Fruit fly (Drosophila melanogaster) whole organism, wandering third instar larva: ENCODE results near the gene AGO2.

Experiments
- Dif ChIP-seq: fragments of 200-275, 200-300 bp; sonication (Bioruptor generic); optimal IDR thresholded peaks from 2 replicates; lab custom pipeline; 2018; ENCODE audit warnings: missing biosample characterization, missing genetic modification characterization; ENCODE audit not compliant: partially characterized antibody
- Hr78 ChIP-seq: fragments of >200 bp; optimal IDR thresholded peaks from 2 replicates; lab custom pipeline; 2017; ENCODE audit warnings: missing biosample characterization, missing genetic modification characterization
- Jra ChIP-seq: sonication (Bioruptor generic); optimal IDR thresholded peaks from 2 replicates; lab custom pipeline; 2016; ENCODE audit warnings: missing biosample characterization, missing genetic modification characterization
- OdsH ChIP-seq: fragments of 200-800 bp; sonication (Bioruptor generic); optimal IDR thresholded peaks from 2 replicates; lab custom pipeline; 2016; ENCODE audit warnings: missing biosample characterization, mild to moderate bottlenecking, missing genetic modification characterization
- Rel ChIP-seq, 2 experiments: fragments of 200-800 bp; sonication (Bioruptor generic) in 1 of 2; optimal IDR thresholded peaks; 2 replicates in 1 of 2; 3 replicates in 1 of 2; lab custom pipeline; 2016 to 2019; ENCODE audit warnings: mild to moderate bottlenecking in 2 of 2, missing biosample characterization in 2 of 2, missing genetic modification characterization in 2 of 2, moderate library complexity in 1 of 2
- brk ChIP-seq: fragments of 200-800 bp; sonication (Bioruptor generic); optimal IDR thresholded peaks from 2 replicates; lab custom pipeline; 2016; ENCODE audit warnings: missing biosample characterization, mild to moderate bottlenecking, missing genetic modification characterization
- ey ChIP-seq: fragments of 200-800 bp; sonication (Bioruptor generic); optimal IDR thresholded peaks from 2 replicates; lab custom pipeline; 2016; ENCODE audit warnings: missing biosample characterization, missing genetic modification characterization
- jim ChIP-seq: fragments of 175-275, 200-325 bp; sonication (Bioruptor generic); optimal IDR thresholded peaks from 2 replicates; lab custom pipeline; 2016; ENCODE audit warnings: missing biosample characterization, mild to moderate bottlenecking, missing genetic modification characterization
- rgr ChIP-seq: fragments of 200-800 bp; sonication (Bioruptor generic); optimal IDR thresholded peaks from 3 replicates; lab custom pipeline; 2016; ENCODE audit warnings: missing biosample characterization, mild to moderate bottlenecking, missing genetic modification characterization
- sv ChIP-seq: fragments of 200-800 bp; sonication (Bioruptor generic); optimal IDR thresholded peaks from 3 replicates; lab custom pipeline; 2016; ENCODE audit warnings: missing biosample characterization, missing genetic modification characterization
- usp ChIP-seq: fragments of >200 bp; optimal IDR thresholded peaks from 2 replicates; lab custom pipeline; 2017; ENCODE audit warnings: missing biosample characterization, missing genetic modification characterization

dm6 chr3L:15595175-15595724 lies 41.3 kb downstream of the AGO2 start:
- TF ChIP-seq Rel (GFP tag; optimal IDR thresholded peaks at IDR 0.05; lab: Kevin White, UChicago) (no peak), Rel (tag; optimal IDR thresholded peaks at IDR 0.05; lab: Kevin White, UChicago) (no peak), rgr (GFP tag; lab: Kevin White, UChicago) (no peak), ey (GFP tag; lab: Kevin White, UChicago) (no peak), Hr78 (GFP tag; lab: Kevin White, UChicago) (no peak), sv (no peak), usp (GFP tag; lab: Kevin White, UChicago) (no peak), jim (GFP tag; lab: Kevin White, UChicago) (no peak), Jra (GFP tag; lab: Kevin White, UChicago) (no peak), brk (GFP tag; lab: Kevin White, UChicago) (no peak), Dif (no peak), OdsH (GFP tag; lab: Kevin White, UChicago) (no peak)
